Fruit fly (Drosophila melanogaster) whole organism, embryonic: ENCODE results near the gene CG11670.
A peak's percentile ranks its signal among the peaks of the same experiment; 100 is the strongest.

Experiments used
- Aef1 ChIP-seq: fragments of 200-800 bp; sonication (Bioruptor generic); IDR thresholded peaks from 3 replicates; pipeline ENCODE4 v1.3.6; 2022; ENCODE audit warnings: missing biosample characterization, missing genetic modification characterization
- Blimp-1 ChIP-seq: fragments of 200-800 bp; sonication (Bioruptor generic); optimal IDR thresholded peaks from 3 replicates; lab custom pipeline; 2018; ENCODE audit warnings: missing biosample characterization, missing genetic modification characterization, mild to moderate bottlenecking, moderate library complexity, missing genetic modification reagents
- CG1024 ChIP-seq: fragments of 200-800 bp; sonication (Bioruptor generic); IDR thresholded peaks from 2 replicates; pipeline ENCODE4 v1.3.6; 2022; ENCODE audit warnings: missing biosample characterization, missing genetic modification characterization
- CG10959 ChIP-seq: fragments of 200-800 bp; sonication (Bioruptor generic); IDR thresholded peaks from 2 replicates; pipeline ENCODE4 v1.3.6; 2022; ENCODE audit warnings: missing biosample characterization, missing genetic modification characterization
- CG11085 ChIP-seq: fragments of 200-800 bp; sonication (Bioruptor generic); IDR thresholded peaks from 2 replicates; pipeline ENCODE4 v1.3.6; 2022; ENCODE audit warnings: missing biosample characterization, missing genetic modification characterization
- CG11695 ChIP-seq: fragments of 200-800 bp; sonication (Bioruptor generic); IDR thresholded peaks from 3 replicates; pipeline ENCODE4 v1.3.6; 2022; ENCODE audit warnings: missing biosample characterization, missing genetic modification characterization
- CG14441 ChIP-seq: fragments of 200-800 bp; sonication (Bioruptor generic); IDR thresholded peaks from 2 replicates; pipeline ENCODE4 v1.3.6; 2022; ENCODE audit warnings: missing biosample characterization, missing genetic modification characterization
- CG16813 ChIP-seq: fragments of 200-800 bp; sonication (Bioruptor generic); IDR thresholded peaks from 3 replicates; pipeline ENCODE4 v1.3.6; 2022; ENCODE audit warnings: missing biosample characterization, missing genetic modification characterization; ENCODE audit not compliant: partially characterized antibody
- CG17328 ChIP-seq: fragments of 200-800 bp; sonication (Bioruptor generic); IDR thresholded peaks from 2 replicates; pipeline ENCODE4 v1.3.6; 2022; ENCODE audit warnings: missing biosample characterization, missing genetic modification characterization
- CG31224 ChIP-seq: fragments of 200-800 bp; sonication (Bioruptor generic); IDR thresholded peaks from 2 replicates; pipeline ENCODE4 v1.3.6; 2022; ENCODE audit warnings: missing biosample characterization, missing genetic modification characterization
- CG31365 ChIP-seq: fragments of 200-800 bp; sonication (Bioruptor generic); optimal IDR thresholded peaks from 2 replicates; lab custom pipeline; 2018; ENCODE audit warnings: missing biosample characterization, mild to moderate bottlenecking, missing genetic modification characterization
- CG5180 ChIP-seq: fragments of 200-800 bp; sonication (Bioruptor generic); optimal IDR thresholded peaks from 3 replicates; lab custom pipeline; 2017; ENCODE audit warnings: missing biosample characterization, missing genetic modification characterization, mild to moderate bottlenecking, moderate library complexity, missing genetic modification reagents
- CG7556 ChIP-seq: fragments of 200-800 bp; sonication (Bioruptor generic); optimal IDR thresholded peaks from 2 replicates; lab custom pipeline; 2017; ENCODE audit warnings: missing biosample characterization, mild to moderate bottlenecking, missing genetic modification characterization
- CG8765 ChIP-seq: fragments of 200-800 bp; sonication (Bioruptor generic); IDR thresholded peaks from 2 replicates; pipeline ENCODE4 v1.3.6; 2022; ENCODE audit warnings: missing biosample characterization, missing genetic modification characterization
- CHES-1-like ChIP-seq: fragments of 200-800 bp; sonication (Bioruptor generic); optimal IDR thresholded peaks from 2 replicates; lab custom pipeline; 2016; ENCODE audit warnings: missing biosample characterization, missing genetic modification characterization
- CkIIα-i1 ChIP-seq: fragments of 200-800 bp; sonication (Bioruptor generic); IDR thresholded peaks from 2 replicates; pipeline ENCODE4 v1.3.6; 2022; ENCODE audit warnings: missing biosample characterization, missing genetic modification characterization
- CoRest ChIP-seq: fragments of 200-800 bp; sonication (Bioruptor generic); optimal IDR thresholded peaks from 3 replicates; lab custom pipeline; 2018; ENCODE audit warnings: missing biosample characterization, mild to moderate bottlenecking, missing genetic modification characterization, moderate library complexity
- CrebB ChIP-seq: fragments of 200-800 bp; sonication (Bioruptor generic); optimal IDR thresholded peaks from 3 replicates; lab custom pipeline; 2018; ENCODE audit warnings: missing biosample characterization, mild to moderate bottlenecking, missing genetic modification characterization
- Dll ChIP-seq: fragments of 200-800 bp; sonication (Bioruptor generic); IDR thresholded peaks from 4 replicates; pipeline ENCODE4 v1.3.6; 2022; ENCODE audit warnings: missing biosample characterization, missing genetic modification characterization; ENCODE audit not compliant: partially characterized antibody
- Hand ChIP-seq: fragments of 200-800 bp; sonication (Bioruptor generic); optimal IDR thresholded peaks from 2 replicates; lab custom pipeline; 2017; ENCODE audit warnings: mild to moderate bottlenecking, missing biosample characterization, missing genetic modification reagents, missing genetic modification characterization
- Hmr ChIP-seq: fragments of 200-800 bp; sonication (Bioruptor generic); optimal IDR thresholded peaks from 3 replicates; lab custom pipeline; 2017; ENCODE audit warnings: mild to moderate bottlenecking, missing biosample characterization, missing genetic modification reagents, missing genetic modification characterization
- Jarid2 ChIP-seq: fragments of 200-800 bp; sonication (Bioruptor generic); optimal IDR thresholded peaks from 3 replicates; lab custom pipeline; 2017; ENCODE audit warnings: mild to moderate bottlenecking, missing biosample characterization, missing genetic modification reagents, missing genetic modification characterization
- Lhr ChIP-seq: fragments of 200-800 bp; sonication (Bioruptor generic); optimal IDR thresholded peaks from 3 replicates; lab custom pipeline; 2017; ENCODE audit warnings: mild to moderate bottlenecking, missing biosample characterization, missing genetic modification reagents, missing genetic modification characterization
- Lim3 ChIP-seq: fragments of 200-800 bp; sonication (Bioruptor generic); IDR thresholded peaks from 2 replicates; pipeline ENCODE4 v1.3.6; 2022; ENCODE audit warnings: missing biosample characterization, missing genetic modification characterization
- Nf-YC ChIP-seq: fragments of 200-800 bp; optimal IDR thresholded peaks from 3 replicates; lab custom pipeline; 2019; ENCODE audit warnings: missing biosample characterization, mild to moderate bottlenecking, missing genetic modification characterization, moderate library complexity
- Oli ChIP-seq: fragments of 200-800 bp; sonication (Bioruptor generic); optimal IDR thresholded peaks from 2 replicates; lab custom pipeline; 2018; ENCODE audit warnings: missing biosample characterization, mild to moderate bottlenecking, missing genetic modification characterization, moderate library complexity
- Rx ChIP-seq: fragments of 200-800 bp; sonication (Bioruptor generic); IDR thresholded peaks from 2 replicates; pipeline ENCODE4 v1.3.6; 2022; ENCODE audit warnings: missing biosample characterization, missing genetic modification characterization
- Ssrp ChIP-seq: fragments of 200-800 bp; sonication (Bioruptor generic); optimal IDR thresholded peaks from 2 replicates; lab custom pipeline; 2018; ENCODE audit warnings: missing biosample characterization, mild to moderate bottlenecking, missing genetic modification characterization, moderate library complexity
- amos ChIP-seq: fragments of 200-800 bp; sonication (Bioruptor generic); IDR thresholded peaks from 2 replicates; pipeline ENCODE4 v1.3.6; 2022; ENCODE audit warnings: missing biosample characterization, missing genetic modification characterization; ENCODE audit not compliant: partially characterized antibody
- ash1 ChIP-seq: fragments of 200-800 bp; sonication (Bioruptor generic); optimal IDR thresholded peaks from 2 replicates; lab custom pipeline; 2018; ENCODE audit warnings: missing biosample characterization, mild to moderate bottlenecking, missing genetic modification characterization
- bab2 ChIP-seq: fragments of 200-800 bp; sonication (Bioruptor generic); optimal IDR thresholded peaks from 2 replicates; lab custom pipeline; 2016; ENCODE audit warnings: missing biosample characterization, missing genetic modification characterization
- bcd ChIP-seq: fragments of 200-800 bp; sonication (Bioruptor generic); optimal IDR thresholded peaks from 2 replicates; lab custom pipeline; 2017; ENCODE audit warnings: missing biosample characterization, mild to moderate bottlenecking, missing genetic modification characterization
- cg ChIP-seq: fragments of 200-800 bp; sonication (Bioruptor generic); optimal IDR thresholded peaks from 3 replicates; lab custom pipeline; 2019; ENCODE audit warnings: missing biosample characterization, mild to moderate bottlenecking, missing genetic modification characterization, moderate library complexity
- crp ChIP-seq, 2 experiments: fragments of 200-800 bp; sonication (Bioruptor generic); optimal IDR thresholded peaks; 2 replicates in 1 of 2; 3 replicates in 1 of 2; lab custom pipeline; 2017; ENCODE audit warnings: missing biosample characterization in 2 of 2, missing genetic modification characterization in 2 of 2, mild to moderate bottlenecking in 1 of 2, moderate library complexity in 1 of 2
- da ChIP-seq: fragments of 200-800 bp; sonication (Bioruptor generic); optimal IDR thresholded peaks from 2 replicates; lab custom pipeline; 2016; ENCODE audit warnings: missing biosample characterization, missing genetic modification characterization
- dmrt99B ChIP-seq: fragments of 200-800 bp; sonication (Bioruptor generic); optimal IDR thresholded peaks from 2 replicates; lab custom pipeline; 2018; ENCODE audit warnings: missing biosample characterization, mild to moderate bottlenecking, missing genetic modification characterization, moderate library complexity
- exex ChIP-seq: fragments of 200-800 bp; sonication (Bioruptor generic); optimal IDR thresholded peaks from 4 replicates; lab custom pipeline; 2018; ENCODE audit warnings: missing biosample characterization, mild to moderate bottlenecking, missing genetic modification characterization, moderate library complexity
- fd64A ChIP-seq: fragments of 200-800 bp; sonication (Bioruptor generic); optimal IDR thresholded peaks from 3 replicates; lab custom pipeline; 2018; ENCODE audit warnings: missing biosample characterization, mild to moderate bottlenecking, missing genetic modification characterization
- gcm2 ChIP-seq: fragments of 200-800 bp; sonication (Bioruptor generic); optimal IDR thresholded peaks from 2 replicates; lab custom pipeline; 2016; ENCODE audit warnings: missing biosample characterization, missing genetic modification characterization
- gem ChIP-seq: fragments of 200-800 bp; sonication (Bioruptor generic); optimal IDR thresholded peaks from 2 replicates; lab custom pipeline; 2019; ENCODE audit warnings: missing biosample characterization, mild to moderate bottlenecking, missing genetic modification characterization, moderate library complexity
- hb ChIP-seq: fragments of 200-800 bp; sonication (Bioruptor generic); IDR thresholded peaks from 3 replicates; pipeline ENCODE4 v1.3.6; 2022; ENCODE audit warnings: missing biosample characterization, missing genetic modification characterization; ENCODE audit not compliant: partially characterized antibody
- prd ChIP-seq, 3 experiments: fragments of >200 bp in 2 of 3; fragments of 200-800 bp in 1 of 3; sonication (Bioruptor generic) in 1 of 3; optimal IDR thresholded peaks in 2 of 3; IDR thresholded peaks in 1 of 3; 2 replicates in 2 of 3; 3 replicates in 1 of 3; pipeline versions ENCODE4 v1.3.6 to Lab custom; 2017 to 2022; ENCODE audit warnings: missing biosample characterization in 1 of 3, missing genetic modification characterization in 1 of 3
- sna ChIP-seq: fragments of 200-800 bp; sonication (Bioruptor generic); IDR thresholded peaks from 2 replicates; pipeline ENCODE4 v1.3.6; 2022; ENCODE audit warnings: missing biosample characterization, missing genetic modification characterization; ENCODE audit not compliant: partially characterized antibody
- so ChIP-seq: fragments of 200-800 bp; sonication (Bioruptor generic); IDR thresholded peaks from 3 replicates; pipeline ENCODE4 v1.3.6; 2022; ENCODE audit warnings: missing biosample characterization, missing genetic modification characterization
- tap ChIP-seq: fragments of 200-800 bp; optimal IDR thresholded peaks from 3 replicates; lab custom pipeline; 2019; ENCODE audit warnings: missing biosample characterization, mild to moderate bottlenecking, missing genetic modification characterization, moderate library complexity
- tin ChIP-seq: fragments of 200-800 bp; sonication (Bioruptor generic); optimal IDR thresholded peaks from 3 replicates; lab custom pipeline; 2016; ENCODE audit warnings: missing biosample characterization, missing genetic modification characterization
- vvl ChIP-seq: fragments of 200-800 bp; sonication (Bioruptor generic); IDR thresholded peaks from 2 replicates; pipeline ENCODE4 v1.3.6; 2022; ENCODE audit warnings: missing biosample characterization, missing genetic modification characterization

The CG11670 gene

dm6 chr3R:12995522-12995921 is 46.3 kb upstream of the CG11670 start, which contains the start of gene CG7488 (continued):
- TF ChIP-seq CHES-1-like (GFP tag; lab: Kevin White, UChicago) = no peak
- peak; percentile 72; the same call in 1 of the 2 replicates for TF ChIP-seq amos (GFP tag; lab: Robert Waterston, UW)
- no peak for TF ChIP-seq Lhr (GFP tag; lab: Kevin White, UChicago)
- peak; percentile 92 for TF ChIP-seq sna (GFP tag; lab: Robert Waterston, UW)
- TF ChIP-seq CG7556 (GFP tag; lab: Kevin White, UChicago) = no peak
- no peak for TF ChIP-seq CoRest
- no peak for TF ChIP-seq tap (tag; lab: Kevin White, UChicago)
- TF ChIP-seq CG31224 (GFP tag; lab: Robert Waterston, UW) = no peak
- no peak for TF ChIP-seq CG1024 (GFP tag; lab: Robert Waterston, UW)
- TF ChIP-seq dmrt99B (tag; lab: Kevin White, UChicago) = no peak
- TF ChIP-seq, all 482 proteins: peak for 56

- no peak for TF ChIP-seq cg (GFP tag; lab: Kevin White, UChicago)
- TF ChIP-seq CG5180 (GFP tag; lab: Kevin White, UChicago) = no peak
- no peak for TF ChIP-seq Jarid2 (GFP tag; lab: Kevin White, UChicago)
- no peak for TF ChIP-seq exex
- peak; percentile 33; the same call in 1 of the 3 replicates for TF ChIP-seq CG16813 (GFP tag; lab: Robert Waterston, UW)
- no peak for TF ChIP-seq Oli
- no peak for TF ChIP-seq bcd (GFP tag; lab: Kevin White, UChicago)
- TF ChIP-seq vvl (GFP tag; lab: Robert Waterston, UW) = peak; percentile 21; the same call in 1 of the 2 replicates
- peak; percentile 2 for TF ChIP-seq Ssrp (tag; lab: Kevin White, UChicago)
- no peak for TF ChIP-seq Aef1 (GFP tag; lab: Robert Waterston, UW)
- no peak for TF ChIP-seq da (GFP tag; lab: Kevin White, UChicago)
- no peak for TF ChIP-seq CG11085 (GFP tag; lab: Robert Waterston, UW)
- TF ChIP-seq gem = no peak
- TF ChIP-seq prd (optimal IDR thresholded peaks at IDR 0.05; lab: Kevin White, UChicago) = no peak
- TF ChIP-seq prd (GFP tag; IDR thresholded peaks at IDR 0.05; lab: Robert Waterston, UW) = no peak
- TF ChIP-seq bab2 = peak; percentile 39
- no peak for TF ChIP-seq Blimp-1 (GFP tag; lab: Kevin White, UChicago)
- no peak for TF ChIP-seq gcm2
- TF ChIP-seq Nf-YC (tag; lab: Kevin White, UChicago) = no peak
- peak; percentile 38; the same call in 1 of the 4 replicates for TF ChIP-seq Dll (GFP tag; lab: Robert Waterston, UW)
- TF ChIP-seq Rx (GFP tag; lab: Robert Waterston, UW) = no peak
- TF ChIP-seq Hmr = no peak
- no peak for TF ChIP-seq so
- peak; percentile 18 for TF ChIP-seq tin (GFP tag; lab: Kevin White, UChicago)
- no peak for TF ChIP-seq CG17328 (GFP tag; lab: Robert Waterston, UW)
- no peak for TF ChIP-seq hb
- no peak for TF ChIP-seq CG11695 (GFP tag; lab: Robert Waterston, UW)
- no peak for TF ChIP-seq ash1 (GFP tag; lab: Kevin White, UChicago)
- no peak for TF ChIP-seq CG8765 (GFP tag; lab: Robert Waterston, UW)
- TF ChIP-seq CkIIα-i1 (GFP tag; lab: Robert Waterston, UW) = no peak
- TF ChIP-seq CG14441 (GFP tag; lab: Robert Waterston, UW) = no peak
- TF ChIP-seq CG31365 (tag; lab: Kevin White, UChicago) = no peak
- TF ChIP-seq CG7556 (GFP tag; lab: Kevin White, UChicago) = no peak
- TF ChIP-seq crp (GFP tag; optimal IDR thresholded peaks at IDR 0.05; lab: Kevin White, UChicago) = no peak
- TF ChIP-seq Lim3 (GFP tag; lab: Robert Waterston, UW) = no peak
- TF ChIP-seq CG10959 (GFP tag; lab: Robert Waterston, UW) = no peak
- no peak for TF ChIP-seq CrebB (tag; lab: Kevin White, UChicago)
- TF ChIP-seq fd64A (GFP tag; lab: Kevin White, UChicago) = no peak
- TF ChIP-seq Hand = no peak
Observed at dm6 chr3R:12997550-12998233, 44.2 kb upstream of the CG11670 start, which contains the start of the genes CG17327, CG44194 and CG7518. TSS of gene CG17327 (minus strand) at chr3R:12997726. TSS of gene CG44194 (minus strand) at chr3R:12997726. TSS of gene CG7518 (plus strand) at chr3R:12998089.
